Worm (Caenorhabditis elegans) whole organism, L1 larva: ENCODE data around the gene bbs-2.

Experiments
- C04F5.9 ChIP-seq: sonication (generic microtip); optimal IDR thresholded peaks from 2 replicates; lab custom pipeline; 2016; ENCODE audit warnings: missing genetic modification characterization, missing compliant biosample characterization
- C34B4.2 ChIP-seq: sonication (generic microtip); optimal IDR thresholded peaks from 2 replicates; lab custom pipeline; 2017; ENCODE audit warnings: mild to moderate bottlenecking, missing genetic modification characterization, missing compliant biosample characterization
- aha-1 ChIP-seq: fragments of 150-350 bp; optimal IDR thresholded peaks from 2 replicates; lab custom pipeline; 2014; ENCODE audit warnings: missing biosample characterization, missing genetic modification characterization
- alr-1 ChIP-seq: fragments of 200-800 bp; sonication (Bioruptor generic); optimal IDR thresholded peaks from 2 replicates; lab custom pipeline; 2018; ENCODE audit warnings: borderline replicate concordance, mild to moderate bottlenecking, missing genetic modification characterization, missing compliant biosample characterization
- aly-2 ChIP-seq: fragments of 150-350 bp; optimal IDR thresholded peaks from 2 replicates; lab custom pipeline; 2014; ENCODE audit warnings: missing biosample characterization, missing genetic modification characterization
- ama-1 ChIP-seq: fragments of 150-350 bp; optimal IDR thresholded peaks from 2 replicates; lab custom pipeline; 2014
- blmp-1 ChIP-seq: fragments of 150-350 bp; optimal IDR thresholded peaks from 2 replicates; lab custom pipeline; 2014; ENCODE audit warnings: missing biosample characterization, missing genetic modification characterization
- ceh-63 ChIP-seq: fragments of 200-800 bp; sonication (Bioruptor generic); optimal IDR thresholded peaks from 2 replicates; lab custom pipeline; 2018; ENCODE audit warnings: mild to moderate bottlenecking, missing genetic modification characterization, missing compliant biosample characterization
- ceh-8 ChIP-seq: fragments of 200-800 bp; sonication (Bioruptor generic); optimal IDR thresholded peaks from 2 replicates; lab custom pipeline; 2018; ENCODE audit warnings: mild to moderate bottlenecking, missing genetic modification characterization, moderate library complexity, missing compliant biosample characterization
- ceh-82 ChIP-seq, 3 experiments: fragments of 150-350 bp in 1 of 3; sonication (generic microtip) in 2 of 3; optimal IDR thresholded peaks; 2 replicates each; lab custom pipeline; 2014 to 2017; ENCODE audit warnings: missing biosample characterization in 3 of 3, missing genetic modification characterization in 3 of 3
- ceh-88 ChIP-seq: fragments of 200-800 bp; sonication (Bioruptor generic); IDR thresholded peaks from 2 replicates; pipeline ENCODE4 v1.3.6; 2022; ENCODE audit warnings: missing genetic modification characterization, missing compliant biosample characterization
- ces-1 ChIP-seq: fragments of 150-350 bp; optimal IDR thresholded peaks from 2 replicates; lab custom pipeline; 2014; ENCODE audit warnings: missing biosample characterization, missing genetic modification reagents, missing genetic modification characterization
- dpl-1 ChIP-seq, 3 experiments: fragments of 150-350 bp in 2 of 3; sonication (generic microtip) in 1 of 3; optimal IDR thresholded peaks; 2 replicates each; lab custom pipeline; 2014 to 2017; ENCODE audit warnings: missing biosample characterization in 3 of 3, missing genetic modification characterization in 3 of 3, missing genetic modification reagents in 3 of 3
- efl-1 ChIP-seq, 4 experiments: fragments of 150-350 bp; optimal IDR thresholded peaks in 3 of 4; peaks in 1 of 4; 1 replicate in 1 of 4; 2 replicates in 3 of 4; lab custom pipeline; 2014; ENCODE audit warnings: missing biosample characterization in 2 of 4, missing genetic modification characterization in 2 of 4, missing genetic modification reagents in 2 of 4
- egl-27 ChIP-seq, 2 experiments: fragments of 150-350 bp in 1 of 2; sonication (generic microtip); optimal IDR thresholded peaks; 3 replicates each; lab custom pipeline; 2017 to 2018; ENCODE audit warnings: missing biosample characterization in 2 of 2, missing genetic modification characterization in 2 of 2, missing genetic modification reagents in 2 of 2
- elt-2 ChIP-seq: sonication (generic microtip); optimal IDR thresholded peaks from 2 replicates; lab custom pipeline; 2016; ENCODE audit warnings: missing genetic modification characterization, mild to moderate bottlenecking, inconsistent platforms, missing compliant biosample characterization, missing genetic modification reagents
- elt-3 ChIP-seq, 6 experiments: fragments of 150-350 bp in 1 of 6; sonication (generic microtip); optimal IDR thresholded peaks; 2 replicates each; lab custom pipeline; 2017 to 2018; ENCODE audit warnings: missing biosample characterization in 6 of 6, missing genetic modification characterization in 6 of 6, inconsistent platforms in 1 of 6
- fkh-4 ChIP-seq: sonication (generic microtip); optimal IDR thresholded peaks from 2 replicates; lab custom pipeline; 2016; ENCODE audit warnings: missing compliant biosample characterization, missing genetic modification characterization, borderline replicate concordance
- fkh-8 ChIP-seq: sonication (generic microtip); optimal IDR thresholded peaks from 2 replicates; lab custom pipeline; 2016; ENCODE audit warnings: mild to moderate bottlenecking, missing genetic modification characterization, missing compliant biosample characterization
- fos-1 ChIP-seq: fragments of 150-350 bp; optimal IDR thresholded peaks from 2 replicates; lab custom pipeline; 2014; ENCODE audit warnings: missing biosample characterization, missing genetic modification characterization
- hlh-4 ChIP-seq: sonication (generic microtip); optimal IDR thresholded peaks from 2 replicates; lab custom pipeline; 2016; ENCODE audit warnings: mild to moderate bottlenecking, missing genetic modification characterization, missing compliant biosample characterization
- hpl-2 ChIP-seq: fragments of 150-350 bp; optimal IDR thresholded peaks from 2 replicates; lab custom pipeline; 2014; ENCODE audit warnings: missing biosample characterization, missing genetic modification reagents, missing genetic modification characterization
- irx-1 ChIP-seq: sonication (generic microtip); optimal IDR thresholded peaks from 2 replicates; lab custom pipeline; 2016; ENCODE audit warnings: missing genetic modification characterization, missing compliant biosample characterization
- jun-1 ChIP-seq: fragments of 150-350 bp; optimal IDR thresholded peaks from 2 replicates; lab custom pipeline; 2014; ENCODE audit warnings: missing biosample characterization, missing genetic modification reagents, missing genetic modification characterization
- lin-14 ChIP-seq: fragments of 200-800 bp; sonication (Bioruptor generic); optimal IDR thresholded peaks from 2 replicates; lab custom pipeline; 2018; ENCODE audit warnings: mild to moderate bottlenecking, missing genetic modification characterization, moderate library complexity, missing compliant biosample characterization
- lin-35 ChIP-seq, 2 experiments: fragments of 150-350 bp; optimal IDR thresholded peaks; 2 replicates each; lab custom pipeline; 2014; ENCODE audit warnings: missing biosample characterization in 2 of 2, missing genetic modification characterization in 2 of 2, missing genetic modification reagents in 2 of 2
- lin-39 ChIP-seq: fragments of 150-350 bp; optimal IDR thresholded peaks from 2 replicates; lab custom pipeline; 2014; ENCODE audit warnings: missing biosample characterization, missing genetic modification reagents, missing genetic modification characterization
- lsy-2 ChIP-seq, 2 experiments: fragments of 150-350 bp; optimal IDR thresholded peaks; 2 replicates each; lab custom pipeline; 2014; ENCODE audit warnings: missing biosample characterization in 2 of 2, missing genetic modification characterization in 2 of 2
- mab-9 ChIP-seq: fragments of 200-800 bp; sonication (Bioruptor generic); IDR thresholded peaks from 2 replicates; pipeline ENCODE4 v1.3.6; 2022; ENCODE audit warnings: missing genetic modification reagents, missing genetic modification characterization, missing compliant biosample characterization
- mdl-1 ChIP-seq, 2 experiments: fragments of 150-350 bp; optimal IDR thresholded peaks; 2 replicates each; lab custom pipeline; 2014 to 2017; ENCODE audit warnings: missing biosample characterization in 2 of 2, missing genetic modification characterization in 2 of 2, inconsistent platforms in 1 of 2
- nhr-12 ChIP-seq: sonication (generic microtip); optimal IDR thresholded peaks from 2 replicates; lab custom pipeline; 2017; ENCODE audit warnings: missing biosample characterization, missing genetic modification characterization
- nhr-237 ChIP-seq: fragments of 150-350 bp; optimal IDR thresholded peaks from 2 replicates; lab custom pipeline; 2014; ENCODE audit warnings: missing biosample characterization, missing genetic modification characterization
- nhr-47 ChIP-seq: sonication (generic microtip); optimal IDR thresholded peaks from 2 replicates; lab custom pipeline; 2016; ENCODE audit warnings: mild to moderate bottlenecking, missing genetic modification characterization, moderate library complexity, missing compliant biosample characterization
- nhr-71 ChIP-seq: sonication (generic microtip); optimal IDR thresholded peaks from 2 replicates; lab custom pipeline; 2016; ENCODE audit warnings: mild to moderate bottlenecking, missing genetic modification characterization, moderate library complexity, missing compliant biosample characterization
- nhr-90 ChIP-seq: sonication (generic microtip); optimal IDR thresholded peaks from 2 replicates; lab custom pipeline; 2016; ENCODE audit warnings: mild to moderate bottlenecking, missing genetic modification characterization, missing compliant biosample characterization; ENCODE audit not compliant: poor library complexity
- pag-3 ChIP-seq: sonication (generic microtip); optimal IDR thresholded peaks from 2 replicates; lab custom pipeline; 2017; ENCODE audit warnings: missing genetic modification characterization, mild to moderate bottlenecking, missing compliant biosample characterization, antibody characterized with exemption, borderline replicate concordance; ENCODE audit not compliant: insufficient read depth
- pax-3 ChIP-seq: fragments of 200-800 bp; sonication (Bioruptor generic); optimal IDR thresholded peaks from 2 replicates; lab custom pipeline; 2018; ENCODE audit warnings: mild to moderate bottlenecking, missing genetic modification characterization, moderate library complexity, missing compliant biosample characterization
- pqm-1 ChIP-seq: sonication (generic microtip); optimal IDR thresholded peaks from 3 replicates; lab custom pipeline; 2017; ENCODE audit warnings: missing biosample characterization, missing genetic modification characterization
- rnt-1 ChIP-seq: sonication (generic microtip); optimal IDR thresholded peaks from 2 replicates; lab custom pipeline; 2016; ENCODE audit warnings: mild to moderate bottlenecking, missing genetic modification characterization, moderate library complexity, missing compliant biosample characterization
- skn-1 ChIP-seq: fragments of 150-350 bp; optimal IDR thresholded peaks from 2 replicates; lab custom pipeline; 2014; ENCODE audit warnings: missing biosample characterization, missing genetic modification characterization
- snu-23 ChIP-seq: sonication (generic microtip); optimal IDR thresholded peaks from 2 replicates; lab custom pipeline; 2016; ENCODE audit warnings: missing genetic modification characterization, missing compliant biosample characterization
- sptf-1 ChIP-seq: fragments of 150-350 bp; optimal IDR thresholded peaks from 2 replicates; lab custom pipeline; 2014; ENCODE audit warnings: missing biosample characterization, missing genetic modification characterization
- swsn-7 ChIP-seq: sonication (generic microtip); optimal IDR thresholded peaks from 2 replicates; lab custom pipeline; 2016; ENCODE audit warnings: missing genetic modification characterization, missing compliant biosample characterization
- tlp-1 ChIP-seq: fragments of 150-350 bp; optimal IDR thresholded peaks from 2 replicates; lab custom pipeline; 2014; ENCODE audit warnings: missing biosample characterization, missing genetic modification characterization
- unc-130 ChIP-seq: fragments of 150-350 bp; optimal IDR thresholded peaks from 2 replicates; lab custom pipeline; 2017; ENCODE audit warnings: missing biosample characterization, missing genetic modification characterization, inconsistent platforms
- unc-86 ChIP-seq: sonication (generic microtip); optimal IDR thresholded peaks from 2 replicates; lab custom pipeline; 2016; ENCODE audit warnings: missing genetic modification characterization, missing compliant biosample characterization
- xbp-1 ChIP-seq: sonication (generic microtip); optimal IDR thresholded peaks from 2 replicates; lab custom pipeline; 2016; ENCODE audit warnings: missing genetic modification characterization, missing compliant biosample characterization
- ztf-11 ChIP-seq, 2 experiments: sonication (generic microtip); optimal IDR thresholded peaks; 2 replicates each; lab custom pipeline; 2016 to 2017; ENCODE audit warnings: missing genetic modification characterization in 2 of 2, missing biosample characterization in 1 of 2, missing compliant biosample characterization in 1 of 2

The bbs-2 gene

DNA sequence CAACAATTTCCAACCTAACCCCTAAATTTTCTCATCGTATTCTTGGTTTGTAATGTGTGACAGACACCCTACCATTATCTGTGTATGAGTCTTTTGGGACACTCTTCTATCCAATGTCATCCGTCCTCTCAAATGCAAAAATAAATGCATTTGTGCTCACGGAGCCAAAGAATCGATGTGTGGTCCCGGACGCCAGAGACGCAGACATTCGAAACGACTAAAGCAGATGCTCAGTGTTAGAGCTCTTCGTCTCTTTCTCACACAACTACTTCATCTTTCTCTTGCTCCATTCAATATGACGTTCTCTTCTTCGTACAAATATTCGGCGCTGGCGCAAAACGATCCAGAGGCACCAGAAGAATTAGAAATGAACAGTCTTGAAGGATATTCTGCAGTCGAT lies 45.8 kb downstream of the bbs-2 start, which contains the start of gene unc-24 (continued):
- TF ChIP-seq ceh-8 (GFP tag; lab: Kevin White, UChicago) (no peak), unc-130 (tag; lab: Kevin White, UChicago) (no peak), unc-86 (peak; percentile 39), aha-1 (tag; lab: Kevin White, UChicago) (no peak), rnt-1 (no peak), irx-1 (tag; lab: Kevin White, UChicago) (no peak), ztf-11 (tag; optimal IDR thresholded peaks at IDR 0.05; lab: Kevin White, UChicago) (no peak), ceh-63 (GFP tag; lab: Kevin White, UChicago) (no peak), lin-39 (tag; lab: Kevin White, UChicago) (no peak), mab-9 (GFP tag; lab: Robert Waterston, UW) (no peak), tlp-1 (tag; lab: Kevin White, UChicago) (no peak), C04F5.9 (tag; lab: Kevin White, UChicago) (no peak)

DNA sequence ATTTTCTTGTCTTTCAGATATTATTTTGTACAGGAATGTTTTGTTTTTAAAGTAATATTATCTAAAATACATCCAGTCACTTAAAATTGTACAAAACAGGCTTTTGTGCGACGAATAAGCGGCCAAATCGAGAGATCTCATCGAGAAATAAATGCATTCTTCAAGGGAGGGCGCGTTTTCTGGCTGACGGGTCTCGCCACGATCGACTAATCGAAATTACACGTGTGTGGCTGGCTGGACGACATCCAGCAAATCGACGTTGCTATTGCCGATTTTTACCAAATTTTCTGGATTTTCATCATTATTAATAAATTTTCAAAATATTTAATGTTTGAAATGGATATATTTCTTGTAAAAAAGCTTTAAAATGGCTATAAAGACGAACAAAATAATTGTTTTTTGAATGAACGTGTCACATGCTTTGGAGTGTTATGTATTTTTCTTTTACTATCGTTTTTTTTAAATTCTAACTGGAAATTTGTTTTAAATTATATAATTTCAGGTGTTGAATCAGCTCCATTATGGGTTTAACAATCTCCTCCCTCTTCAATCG lies 48.3 kb downstream of the bbs-2 start, which contains the start of gene arf-5:
Gene arf-5, plus strand, starts transcription at position 503 of the 553 bp plus-strand sequence.
- TF ChIP-seq nhr-90 (no peak), lsy-2 (tag; optimal IDR thresholded peaks at IDR 0.05; lab: Kevin White, UChicago) (peak; percentile 34 to 55), hpl-2 (GFP tag; lab: Kevin White, UChicago) (no peak), alr-1 (tag; lab: Kevin White, UChicago) (no peak), ceh-82 (tag; optimal IDR thresholded peaks at IDR 0.05; lab: Kevin White, UChicago) (peak in 1 of 3 experiments; percentile 25), pax-3 (no peak), swsn-7 (tag; lab: Kevin White, UChicago) (no peak), nhr-47 (tag; lab: Kevin White, UChicago) (peak; percentile 1), fkh-8 (tag; lab: Kevin White, UChicago) (no peak), xbp-1 (tag; lab: Kevin White, UChicago) (peak; percentile 42), efl-1 (optimal IDR thresholded peaks at IDR 0.05; lab: Kevin White, UChicago) (peak; percentile 27 to 32), efl-1 (GFP tag; optimal IDR thresholded peaks at IDR 0.05 in 1 of 2; lab: Kevin White, UChicago) (peak; percentile 32 to 37), elt-2 (tag; lab: Kevin White, UChicago) (no peak), ces-1 (GFP tag; lab: Kevin White, UChicago) (no peak), egl-27 (tag; optimal IDR thresholded peaks at IDR 0.05; lab: Kevin White, UChicago) (no peak), lin-35 (GFP tag; optimal IDR thresholded peaks at IDR 0.05; lab: Kevin White, UChicago) (peak; percentile 36 to 51), snu-23 (GFP tag; lab: Kevin White, UChicago) (peak; percentile 27), pqm-1 (no peak), nhr-237 (tag; lab: Kevin White, UChicago) (no peak), ceh-88 (GFP tag; lab: Robert Waterston, UW) (no peak), ama-1 (no peak), irx-1 (tag; lab: Kevin White, UChicago) (no peak), nhr-71 (tag; lab: Kevin White, UChicago) (peak; percentile 20), skn-1 (tag; lab: Kevin White, UChicago) (no peak), dpl-1 (GFP tag; optimal IDR thresholded peaks at IDR 0.05; lab: Kevin White, UChicago) (peak in 2 of 3 experiments; percentile 11 to 42), jun-1 (tag; lab: Kevin White, UChicago) (no peak), aly-2 (no peak), lin-14 (peak; percentile 35), nhr-12 (no peak), pag-3 (tag; lab: Kevin White, UChicago) (no peak), mab-9 (GFP tag; lab: Robert Waterston, UW) (no peak), fkh-4 (no peak), C34B4.2 (tag; lab: Kevin White, UChicago) (no peak), unc-130 (tag; lab: Kevin White, UChicago) (no peak), fos-1 (tag; lab: Kevin White, UChicago) (no peak), unc-86 (no peak), sptf-1 (tag; lab: Kevin White, UChicago) (no peak), blmp-1 (tag; lab: Kevin White, UChicago) (peak; percentile 53), hlh-4 (tag; lab: Kevin White, UChicago) (no peak), mdl-1 (tag; optimal IDR thresholded peaks at IDR 0.05; lab: Kevin White, UChicago) (peak in 1 of 2 experiments; percentile 57), elt-3 (tag; optimal IDR thresholded peaks at IDR 0.05; lab: Kevin White, UChicago) (peak in 1 of 6 experiments; percentile 3)
